Worm (Caenorhabditis elegans): ENCODE measurements around the gene sulp-2.

Gene sulp-2

DNA sequence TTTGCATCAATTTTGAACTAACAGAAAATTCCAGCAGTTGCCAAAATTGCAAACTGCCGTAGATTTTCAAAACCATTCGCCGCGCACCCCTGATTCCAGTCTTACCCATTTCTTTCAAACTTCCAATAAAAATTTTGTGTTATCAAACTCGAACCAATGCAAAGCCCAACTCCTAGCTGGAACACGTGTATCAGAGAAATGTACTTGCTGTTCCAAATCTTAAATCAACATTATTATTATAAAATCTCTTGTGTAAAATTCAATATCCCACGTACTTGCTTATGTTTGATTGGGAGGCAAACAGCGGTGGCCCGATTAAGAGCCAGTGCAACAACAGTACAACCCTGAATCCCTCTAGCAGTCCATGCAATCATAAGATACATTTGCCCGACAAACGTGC lies 45.0 kb upstream of the sulp-2 start:
- TF ChIP-seq ztf-3 (GFP tag; optimal IDR thresholded peaks at IDR 0.05) (no peak), lin-35 (GFP tag; optimal IDR thresholded peaks at IDR 0.05) (no peak), F22D6.2 (tag; optimal IDR thresholded peaks at IDR 0.05) (no peak), tbp1 (GFP tag; optimal IDR thresholded peaks at IDR 0.05) (no peak), attf-3 (GFP tag; conservative IDR thresholded peaks at IDR 0.05) (no peak)

DNA sequence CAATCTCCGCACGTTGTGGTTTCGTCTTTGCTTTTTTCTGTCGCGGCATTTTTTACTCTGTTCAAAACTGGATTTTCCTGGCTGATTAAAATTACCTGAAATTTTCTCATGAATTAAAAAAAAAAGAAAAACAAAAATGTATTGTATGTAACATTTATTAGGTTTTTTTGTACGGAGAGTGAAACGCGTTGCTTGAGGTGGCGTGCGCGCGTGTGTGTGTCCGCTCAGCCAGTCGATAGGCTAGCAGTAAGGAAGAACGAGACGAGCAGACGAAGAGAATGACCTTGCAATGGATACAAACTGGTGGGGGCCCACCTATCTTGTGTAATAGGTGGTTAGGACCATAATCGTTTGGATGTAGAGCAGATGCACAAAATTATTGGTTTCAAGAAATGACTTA lies 42.2 kb upstream of the sulp-2 start, which contains the start of gene T22B7.4:
Gene T22B7.4, minus strand, starts transcription at position 101 of the 400 bp plus-strand sequence.
- no peak for TF ChIP-seq ceh-100 (GFP tag; IDR thresholded peaks at IDR 0.05)

DNA sequence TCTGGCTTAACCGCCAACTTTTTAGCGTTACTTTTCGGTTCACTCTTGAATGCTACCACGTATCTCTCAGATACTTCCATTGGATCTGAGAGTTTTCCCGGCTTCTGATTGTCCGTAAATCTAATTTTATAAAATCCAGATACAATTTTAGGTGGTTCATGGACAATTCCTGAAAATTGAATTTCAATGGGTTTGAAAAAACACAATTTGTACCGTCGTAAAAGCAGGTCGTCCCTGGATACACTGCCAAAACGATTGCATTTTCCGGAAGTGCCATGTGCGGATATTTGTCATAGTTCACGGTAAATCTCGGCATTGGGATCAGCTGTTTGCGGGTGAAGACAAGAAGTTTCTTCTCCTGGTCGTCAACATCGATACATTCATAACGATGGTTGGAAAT lies 40.4 kb upstream of the sulp-2 start:
- no peak for TF ChIP-seq repo-1 (tag; optimal IDR thresholded peaks at IDR 0.05)
- no peak for TF ChIP-seq zim-3 (tag; optimal IDR thresholded peaks at IDR 0.05)
- TF ChIP-seq madf-10 (tag; optimal IDR thresholded peaks at IDR 0.05) = no peak

- no peak for TF ChIP-seq ceh-58 (GFP tag; IDR thresholded peaks at IDR 0.05)
- TF ChIP-seq cebp-2 (GFP tag; IDR thresholded peaks at IDR 0.05) = no peak
- no peak for TF ChIP-seq ztf-25 (GFP tag; IDR thresholded peaks at IDR 0.05)
- no peak for TF ChIP-seq attf-6 (GFP tag; IDR thresholded peaks at IDR 0.05)
- TF ChIP-seq bed-2 (GFP tag; IDR thresholded peaks at IDR 0.05) = no peak
- TF ChIP-seq athp-1 (tag; optimal IDR thresholded peaks at IDR 0.05) = no peak
- TF ChIP-seq hmg-20 (GFP tag; IDR thresholded peaks at IDR 0.05) = no peak
- TF ChIP-seq snpc-1.3 (tag; optimal IDR thresholded peaks at IDR 0.05; ENCODE audit: insufficient read depth) = no peak
- TF ChIP-seq rcor-1 (GFP tag; IDR thresholded peaks at IDR 0.05) = no peak
- no peak for TF ChIP-seq dpff-1 (tag; optimal IDR thresholded peaks at IDR 0.05)
- TF ChIP-seq ceh-91 (GFP tag; IDR thresholded peaks at IDR 0.05) = no peak
- TF ChIP-seq snpc-3.4 (tag; optimal IDR thresholded peaks at IDR 0.05) = no peak
- TF ChIP-seq ztf-28 (GFP tag; IDR thresholded peaks at IDR 0.05) = no peak
- TF ChIP-seq lin-40 (tag; optimal IDR thresholded peaks at IDR 0.05) = no peak
- TF ChIP-seq chd-7 (tag; optimal IDR thresholded peaks at IDR 0.05) = no peak
- no peak for TF ChIP-seq hsf-1 (GFP tag; IDR thresholded peaks at IDR 0.05)
- TF ChIP-seq F10E7.11 (tag; optimal IDR thresholded peaks at IDR 0.05) = no peak
- TF ChIP-seq K11D2.4 (GFP tag; IDR thresholded peaks at IDR 0.05) = no peak
These were observed 32.5 kb upstream of the sulp-2 start, which contains the start of gene T22B7.8 for ce11 chrX:5631626-5632025. Gene T22B7.8 (plus strand): TSS chrX:5631926.

- TF ChIP-seq ztf-26 (tag; optimal IDR thresholded peaks at IDR 0.05) (peak; percentile 9), C06A6.2 (GFP tag; conservative IDR thresholded peaks at IDR 0.05) (no peak)
These were observed 31.9 kb upstream of the sulp-2 start for ce11 chrX:5631008-5631407.

- no peak for TF ChIP-seq F52B5.7 (tag; optimal IDR thresholded peaks at IDR 0.05)
- peak; percentile 64 for TF ChIP-seq ztf-26 (tag; optimal IDR thresholded peaks at IDR 0.05)
- no peak for TF ChIP-seq nhr-179 (tag; optimal IDR thresholded peaks at IDR 0.05)
- peak; percentile 13 for TF ChIP-seq lin-40 (tag; optimal IDR thresholded peaks at IDR 0.05)
- TF ChIP-seq mcd-1 (GFP tag; IDR thresholded peaks at IDR 0.05) = no peak
These were observed 30.8 kb upstream of the sulp-2 start, which contains the start of gene argn-1 for ce11 chrX:5629941-5630340. Gene argn-1 (plus strand): TSS chrX:5630023.
